Worm (Caenorhabditis elegans): ENCODE results near the gene anmt-3.

- TF ChIP-seq aly-1 (tag; optimal IDR thresholded peaks at IDR 0.05) = no peak
- no peak for TF ChIP-seq flt-1 (GFP tag; IDR thresholded peaks at IDR 0.05)
- TF ChIP-seq ama-1 (optimal IDR thresholded peaks at IDR 0.05) = no peak
- TF ChIP-seq hmbx-1 (tag; optimal IDR thresholded peaks at IDR 0.05) = no peak
- no peak for TF ChIP-seq ets-7 (tag; optimal IDR thresholded peaks at IDR 0.05)
- no peak for TF ChIP-seq B0310.2 (tag; optimal IDR thresholded peaks at IDR 0.05)
- no peak for TF ChIP-seq tra-4 (tag; optimal IDR thresholded peaks at IDR 0.05)
- no peak for TF ChIP-seq hnd-1 (tag; optimal IDR thresholded peaks at IDR 0.05)
- no peak for TF ChIP-seq scrt-1 (GFP tag; IDR thresholded peaks at IDR 0.05)
These were observed 39.7 kb downstream of the anmt-3 start, which contains the start of gene C50H2.5 for ce11 chrV:9918410-9918809.
